Worm (Caenorhabditis elegans) whole organism, midembryonic: ENCODE measurements around the gene srbc-67.
"Not testable (repeated sequence)": the region's sequence is repeated elsewhere in the genome, so short reads cannot be mapped to it uniquely, and the experiment has no call there.

ENCODE experiments used
- T22C8.4 ChIP-seq: fragments of 200-800 bp; sonication (Bioruptor generic); IDR thresholded peaks from 2 replicates; pipeline ENCODE4 v1.3.6; 2022; ENCODE audit warnings: missing genetic modification characterization, missing compliant biosample characterization
- cog-1 ChIP-seq: sonication (generic microtip); optimal IDR thresholded peaks from 2 replicates; lab custom pipeline; 2016; ENCODE audit warnings: missing genetic modification characterization, missing compliant biosample characterization
- flt-1 ChIP-seq: fragments of 200-800 bp; sonication (Bioruptor generic); IDR thresholded peaks from 2 replicates; pipeline ENCODE4 v1.3.6; 2022; ENCODE audit warnings: missing genetic modification characterization, missing compliant biosample characterization
- klf-2 ChIP-seq: fragments of 200-800 bp; sonication (Bioruptor generic); conservative IDR thresholded peaks from 2 replicates; pipeline ENCODE4 v1.3.6; 2022; ENCODE audit warnings: missing genetic modification reagents, missing genetic modification characterization, missing compliant biosample characterization
- med-1 ChIP-seq: sonication (generic microtip); optimal IDR thresholded peaks from 2 replicates; lab custom pipeline; 2017; ENCODE audit warnings: missing genetic modification characterization, mild to moderate bottlenecking, missing compliant biosample characterization, antibody characterized with exemption, missing genetic modification reagents; ENCODE audit not compliant: insufficient read depth
- ref-1 ChIP-seq: fragments of 200-800 bp; sonication (Bioruptor generic); conservative IDR thresholded peaks from 2 replicates; pipeline ENCODE4 v1.3.6; 2022; ENCODE audit warnings: missing genetic modification reagents, missing genetic modification characterization, missing compliant biosample characterization
- ztf-23 ChIP-seq: fragments of 200-800 bp; sonication (Bioruptor generic); IDR thresholded peaks from 2 replicates; pipeline ENCODE4 v1.3.6; 2022; ENCODE audit warnings: missing genetic modification reagents, missing genetic modification characterization, missing compliant biosample characterization

ce11 chrV:3572408-3572807 lies 31.4 kb upstream of the srbc-67 start, which contains the start of gene F40C5.1:
- TF ChIP-seq ref-1 (GFP tag; lab: Robert Waterston, UW); med-1 (GFP tag; lab: Kevin White, UChicago); flt-1 (GFP tag; lab: Robert Waterston, UW); T22C8.4; klf-2 (GFP tag; lab: Robert Waterston, UW); cog-1 (tag; lab: Kevin White, UChicago); ztf-23: not testable (repeated sequence)
